Worm (Caenorhabditis elegans) whole organism, L3 larva: ENCODE measurements around the gene ttbk-3.

ENCODE experiments used
- ceh-82 ChIP-seq: fragments of 150-350 bp; optimal IDR thresholded peaks from 2 replicates; lab custom pipeline; 2014; ENCODE audit warnings: missing biosample characterization, missing genetic modification characterization
- daf-12 ChIP-seq: fragments of 150-350 bp; optimal IDR thresholded peaks from 2 replicates; lab custom pipeline; 2014; ENCODE audit warnings: missing biosample characterization, missing genetic modification reagents, missing genetic modification characterization
- egl-27 ChIP-seq: sonication (generic microtip); optimal IDR thresholded peaks from 4 replicates; lab custom pipeline; 2017; ENCODE audit warnings: missing biosample characterization, missing genetic modification reagents, missing genetic modification characterization
- egl-5 ChIP-seq: fragments of 150-350 bp; optimal IDR thresholded peaks from 2 replicates; lab custom pipeline; 2017; ENCODE audit warnings: missing biosample characterization, missing genetic modification reagents, missing genetic modification characterization, inconsistent platforms
- elt-1 ChIP-seq: fragments of 150-350 bp; optimal IDR thresholded peaks from 2 replicates; lab custom pipeline; 2014; ENCODE audit warnings: missing biosample characterization, missing genetic modification characterization
- elt-2 ChIP-seq: sonication (generic microtip); optimal IDR thresholded peaks from 2 replicates; lab custom pipeline; 2016; ENCODE audit warnings: missing genetic modification reagents, mild to moderate bottlenecking, missing genetic modification characterization, missing compliant biosample characterization
- elt-3 ChIP-seq, 3 experiments: fragments of 150-350 bp in 1 of 3; sonication (generic microtip) in 2 of 3; optimal IDR thresholded peaks; 2 replicates in 2 of 3; 4 replicates in 1 of 3; lab custom pipeline; 2014 to 2017; ENCODE audit warnings: missing biosample characterization in 3 of 3, missing genetic modification characterization in 3 of 3
- eor-1 ChIP-seq, 2 experiments: fragments of 150-350 bp; optimal IDR thresholded peaks; 2 replicates each; lab custom pipeline; 2014 to 2018; ENCODE audit warnings: missing biosample characterization in 2 of 2, missing genetic modification characterization in 2 of 2
- fos-1 ChIP-seq: fragments of 150-350 bp; optimal IDR thresholded peaks from 2 replicates; lab custom pipeline; 2014; ENCODE audit warnings: missing biosample characterization, missing genetic modification characterization
- hmg-11 ChIP-seq: sonication (generic microtip); optimal IDR thresholded peaks from 2 replicates; lab custom pipeline; 2016; ENCODE audit warnings: missing genetic modification characterization, missing compliant biosample characterization
- jun-1 ChIP-seq: fragments of 150-350 bp; optimal IDR thresholded peaks from 2 replicates; lab custom pipeline; 2014; ENCODE audit warnings: missing biosample characterization, missing genetic modification reagents, missing genetic modification characterization
- lin-15B ChIP-seq: fragments of 150-350 bp; optimal IDR thresholded peaks from 2 replicates; lab custom pipeline; 2014; ENCODE audit warnings: missing biosample characterization, missing genetic modification characterization
- lin-39 ChIP-seq: fragments of 150-350 bp; optimal IDR thresholded peaks from 2 replicates; lab custom pipeline; 2018; ENCODE audit warnings: missing biosample characterization, missing genetic modification reagents, missing genetic modification characterization
- mdl-1 ChIP-seq: fragments of 150-350 bp; optimal IDR thresholded peaks from 2 replicates; lab custom pipeline; 2014; ENCODE audit warnings: missing biosample characterization, missing genetic modification characterization
- nfya-1 ChIP-seq: sonication (generic microtip); optimal IDR thresholded peaks from 2 replicates; lab custom pipeline; 2017; ENCODE audit warnings: missing genetic modification characterization, mild to moderate bottlenecking, missing compliant biosample characterization, antibody characterized with exemption, moderate library complexity; ENCODE audit not compliant: insufficient read depth
- nhr-11 ChIP-seq: fragments of 150-350 bp; optimal IDR thresholded peaks from 2 replicates; lab custom pipeline; 2014; ENCODE audit warnings: missing biosample characterization, missing genetic modification characterization
- nhr-12 ChIP-seq: fragments of 150-350 bp; optimal IDR thresholded peaks from 2 replicates; lab custom pipeline; 2014; ENCODE audit warnings: missing biosample characterization, missing genetic modification characterization
- nhr-237 ChIP-seq: fragments of 150-350 bp; optimal IDR thresholded peaks from 2 replicates; lab custom pipeline; 2014; ENCODE audit warnings: missing biosample characterization, missing genetic modification characterization
- nhr-25 ChIP-seq: sonication (generic microtip); optimal IDR thresholded peaks from 2 replicates; lab custom pipeline; 2017; ENCODE audit warnings: missing biosample characterization, missing genetic modification characterization
- nhr-28 ChIP-seq: fragments of 150-350 bp; optimal IDR thresholded peaks from 2 replicates; lab custom pipeline; 2014; ENCODE audit warnings: missing biosample characterization, missing genetic modification characterization
- nhr-77 ChIP-seq: fragments of 150-350 bp; optimal IDR thresholded peaks from 2 replicates; lab custom pipeline; 2014; ENCODE audit warnings: missing biosample characterization, missing genetic modification characterization
- snpc-4 ChIP-seq: fragments of 150-350 bp; optimal IDR thresholded peaks from 2 replicates; lab custom pipeline; 2014; ENCODE audit warnings: missing biosample characterization, missing genetic modification characterization
- tbx-2 ChIP-seq: sonication (generic microtip); optimal IDR thresholded peaks from 2 replicates; lab custom pipeline; 2016; ENCODE audit warnings: mild to moderate bottlenecking, missing genetic modification characterization, missing compliant biosample characterization
- unc-39 ChIP-seq: sonication (generic microtip); optimal IDR thresholded peaks from 4 replicates; lab custom pipeline; 2017; ENCODE audit warnings: missing biosample characterization, missing genetic modification characterization
- unc-62 ChIP-seq: fragments of 150-350 bp; sonication (generic microtip); optimal IDR thresholded peaks from 4 replicates; lab custom pipeline; 2014; ENCODE audit warnings: missing biosample characterization, missing genetic modification reagents, missing genetic modification characterization
- ztf-11 ChIP-seq: fragments of 150-350 bp; optimal IDR thresholded peaks from 2 replicates; lab custom pipeline; 2014; ENCODE audit warnings: missing biosample characterization, missing genetic modification characterization
- ztf-4 ChIP-seq: fragments of 150-350 bp; optimal IDR thresholded peaks from 2 replicates; lab custom pipeline; 2014; ENCODE audit warnings: missing biosample characterization, missing genetic modification characterization

Gene ttbk-3

ce11 chrIV:9852250-9852649 is 37.5 kb downstream of the ttbk-3 start, which contains the start of gene ssq-1:
Gene ssq-1, plus strand, starts transcription at chrIV:9852550.
- TF ChIP-seq nhr-28 (tag; lab: Kevin White, UChicago) (no peak), mdl-1 (tag; lab: Kevin White, UChicago) (no peak), ceh-82 (tag; lab: Kevin White, UChicago) (no peak), nhr-77 (tag; lab: Kevin White, UChicago) (no peak), lin-15B (tag; lab: Kevin White, UChicago) (no peak), snpc-4 (tag; lab: Kevin White, UChicago) (no peak), egl-27 (no peak), hmg-11 (no peak), fos-1 (tag; lab: Kevin White, UChicago) (no peak), jun-1 (tag; lab: Kevin White, UChicago) (no peak), unc-39 (tag; lab: Kevin White, UChicago) (no peak), nfya-1 (no peak), nhr-237 (tag; lab: Kevin White, UChicago) (no peak)

- no peak for TF ChIP-seq egl-27
- TF ChIP-seq egl-5 (tag; lab: Kevin White, UChicago) = no peak
- no peak for TF ChIP-seq eor-1 (tag; optimal IDR thresholded peaks at IDR 0.05; lab: Kevin White, UChicago)
- TF ChIP-seq, all 47 proteins: peak for 0
These were observed 38.8 kb downstream of the ttbk-3 start, which contains the start of gene ssp-10 for ce11 chrIV:9850931-9851330. Gene ssp-10, minus strand, starts transcription at chrIV:9851031.

- TF ChIP-seq mdl-1 (tag; lab: Kevin White, UChicago) = no peak
- no peak for TF ChIP-seq nhr-11
- TF ChIP-seq unc-62 (GFP tag; lab: Kevin White, UChicago) = no peak
- no peak for TF ChIP-seq fos-1 (tag; lab: Kevin White, UChicago)
- no peak for TF ChIP-seq nhr-25 (tag; lab: Kevin White, UChicago)
- no peak for TF ChIP-seq ztf-4 (tag; lab: Kevin White, UChicago)
- no peak for TF ChIP-seq nhr-28 (tag; lab: Kevin White, UChicago)
These were observed 40.1 kb downstream of the ttbk-3 start, which contains the start of gene K07F5.8 for ce11 chrIV:9849624-9850023. Gene K07F5.8, minus strand, starts transcription at chrIV:9849724.

- TF ChIP-seq mdl-1 (tag; lab: Kevin White, UChicago) = no peak
These were observed 41.7 kb downstream of the ttbk-3 start, which contains the start of gene K07F5.7 for ce11 chrIV:9848075-9848474. Gene K07F5.7, minus strand, starts transcription at chrIV:9848175.

ce11 chrIV:9846574-9846973 is 43.2 kb downstream of the ttbk-3 start, which contains the start of gene K07F5.6:
Gene K07F5.6, minus strand, starts transcription at chrIV:9846674.
- no peak for TF ChIP-seq egl-27
- no peak for TF ChIP-seq elt-1 (tag; lab: Kevin White, UChicago)

- TF ChIP-seq daf-12 (tag; lab: Kevin White, UChicago) (no peak), elt-2 (no peak), ztf-4 (tag; lab: Kevin White, UChicago) (no peak), jun-1 (tag; lab: Kevin White, UChicago) (no peak), unc-62 (GFP tag; lab: Kevin White, UChicago) (no peak), fos-1 (tag; lab: Kevin White, UChicago) (no peak), elt-3 (tag; optimal IDR thresholded peaks at IDR 0.05; lab: Kevin White, UChicago) (no peak), nfya-1 (no peak), nhr-12 (tag; lab: Kevin White, UChicago) (no peak), snpc-4 (tag; lab: Kevin White, UChicago) (no peak), lin-39 (no peak), tbx-2 (tag; lab: Kevin White, UChicago) (no peak), unc-39 (tag; lab: Kevin White, UChicago) (no peak), eor-1 (tag; optimal IDR thresholded peaks at IDR 0.05; lab: Kevin White, UChicago) (no peak), ztf-11 (tag; lab: Kevin White, UChicago) (no peak), nhr-28 (tag; lab: Kevin White, UChicago) (no peak)
These were observed 46.0 kb downstream of the ttbk-3 start, which contains the start of gene nspd-2 for ce11 chrIV:9843760-9844159. Gene nspd-2, plus strand, starts transcription at chrIV:9844060.

- TF ChIP-seq mdl-1 (tag; lab: Kevin White, UChicago) (no peak), unc-62 (GFP tag; lab: Kevin White, UChicago) (no peak)
These were observed 47.7 kb downstream of the ttbk-3 start, which contains the start of gene K07F5.17 for ce11 chrIV:9842071-9842470. Gene K07F5.17, plus strand, starts transcription at chrIV:9842371.
